Worm (Caenorhabditis elegans): ENCODE data around the gene F37C4.6.

DNA sequence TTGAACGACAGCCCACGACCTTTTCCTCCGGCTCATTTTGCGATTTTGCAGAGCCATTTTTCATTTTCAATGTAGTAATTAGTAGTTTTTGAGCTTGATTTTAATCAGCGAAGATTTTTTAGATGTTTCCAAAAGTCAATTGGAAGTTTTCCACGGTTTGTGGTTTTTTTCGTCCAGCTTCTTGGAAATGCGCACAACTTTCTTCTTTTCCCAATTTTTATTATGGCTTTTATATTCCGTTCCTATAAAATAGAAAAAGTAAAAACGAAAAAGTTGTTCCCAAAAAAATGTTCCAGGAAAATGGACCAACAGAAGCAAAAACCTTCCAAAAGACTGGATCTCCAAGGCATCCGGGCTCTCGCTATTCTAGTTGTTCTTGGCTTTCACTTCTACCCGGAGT is 7.2 kb upstream of the F37C4.6 start, which contains the start of gene oac-22:
- TF ChIP-seq ceh-24 (tag; optimal IDR thresholded peaks at IDR 0.05) (no peak), F13H6.1 (tag; optimal IDR thresholded peaks at IDR 0.05) (no peak), fkh-10 (GFP tag; optimal IDR thresholded peaks at IDR 0.05) (no peak), pqm-1 (tag; optimal IDR thresholded peaks at IDR 0.05) (no peak), ama-1 (optimal IDR thresholded peaks at IDR 0.05) (no peak), T23F11.4 (GFP tag; optimal IDR thresholded peaks at IDR 0.05) (no peak), ceh-30 (tag; optimal IDR thresholded peaks at IDR 0.05) (no peak), hlh-13 (GFP tag; optimal IDR thresholded peaks at IDR 0.05) (no peak), sdc-2 (tag; optimal IDR thresholded peaks at IDR 0.05) (no peak), lin-11 (tag; optimal IDR thresholded peaks at IDR 0.05) (no peak), hlh-30 (tag; optimal IDR thresholded peaks at IDR 0.05; ENCODE audit: insufficient read depth) (no peak), ref-2 (tag; optimal IDR thresholded peaks at IDR 0.05) (no peak), ceh-6 (GFP tag; optimal IDR thresholded peaks at IDR 0.05) (no peak)
